Worm (Caenorhabditis elegans): ENCODE results near the gene srh-166.

Gene srh-166

DNA sequence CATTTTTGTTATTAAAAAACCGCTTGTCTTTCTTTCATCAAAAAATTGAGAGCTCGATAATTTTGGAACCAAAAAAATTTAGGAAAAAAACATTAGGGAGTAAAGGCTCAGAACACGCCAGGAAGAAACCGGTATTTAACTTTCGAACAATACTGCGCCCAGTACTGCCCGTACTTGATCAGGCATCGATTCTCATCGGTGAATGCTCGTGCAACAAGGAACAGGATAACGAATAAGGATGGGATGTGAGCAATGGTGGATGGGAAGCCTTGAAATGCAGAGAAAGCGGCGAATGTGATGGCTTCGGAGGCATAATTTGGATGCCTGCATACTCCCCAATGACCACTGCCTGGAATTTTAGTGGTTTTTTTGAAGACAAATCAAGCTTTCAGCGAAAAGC, 44.9 kb downstream of the srh-166 start:
- TF ChIP-seq unc-120 (tag; optimal IDR thresholded peaks at IDR 0.05; ENCODE audit: poor library complexity, severe bottlenecking) (no peak), ceh-83 (GFP tag; optimal IDR thresholded peaks at IDR 0.05) (no peak), nhr-28 (tag; optimal IDR thresholded peaks at IDR 0.05) (no peak), unc-62 (GFP tag; optimal IDR thresholded peaks at IDR 0.05) (no peak), blmp-1 (tag; optimal IDR thresholded peaks at IDR 0.05) (no peak), lsy-2 (tag; optimal IDR thresholded peaks at IDR 0.05) (no peak), drap-1 (GFP tag; optimal IDR thresholded peaks at IDR 0.05) (no peak), sem-2 (GFP tag; optimal IDR thresholded peaks at IDR 0.05) (no peak), ces-1 (GFP tag; optimal IDR thresholded peaks at IDR 0.05) (no peak), bed-3 (GFP tag; optimal IDR thresholded peaks at IDR 0.05) (no peak), snpc-4 (tag; optimal IDR thresholded peaks at IDR 0.05) (no peak), mep-1 (tag; optimal IDR thresholded peaks at IDR 0.05) (no peak), hlh-1 (tag; optimal IDR thresholded peaks at IDR 0.05) (no peak), nhr-76 (tag; optimal IDR thresholded peaks at IDR 0.05) (no peak)

DNA sequence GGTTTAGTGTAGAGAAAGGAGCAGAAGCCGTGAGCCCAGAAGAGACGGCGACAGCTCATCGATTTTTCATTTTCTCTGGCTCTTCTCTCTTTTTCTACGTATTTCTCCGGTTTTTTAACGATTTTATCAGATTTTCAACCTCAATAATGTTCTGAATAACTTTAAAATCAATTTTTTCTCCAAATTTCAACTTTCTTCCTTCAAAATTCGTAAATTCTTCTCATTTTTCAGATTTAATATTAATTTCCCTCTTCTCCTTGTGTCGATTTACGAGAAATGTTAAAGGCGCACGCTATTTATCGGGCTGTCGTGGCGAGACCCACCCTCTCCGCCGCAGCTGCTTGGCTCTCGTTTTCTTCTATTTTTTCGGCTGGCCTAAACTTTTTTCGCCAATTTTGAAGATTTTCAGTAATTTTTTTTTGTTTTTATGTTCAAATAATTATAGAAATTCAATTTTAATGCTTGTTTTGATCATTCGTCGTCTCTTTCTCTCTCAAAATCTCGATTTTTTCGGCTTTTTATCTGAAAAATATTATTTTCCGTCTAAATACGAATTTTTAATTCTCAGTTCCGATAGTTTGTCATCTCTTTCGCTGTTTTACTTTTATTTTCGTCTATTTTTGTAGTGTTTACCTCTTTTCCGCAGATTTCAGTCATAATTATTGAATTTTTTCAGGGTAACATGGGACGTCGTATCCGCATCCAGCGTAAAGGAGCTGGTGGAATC, 46.5 kb downstream of the srh-166 start, which contains the start of the genes calf-1 and rpl-2:
Gene calf-1 (minus strand): TSS at position 77 of the 727 bp plus-strand sequence.
Gene rpl-2 (plus strand): TSS at position 677 of the 727 bp plus-strand sequence.
- TF ChIP-seq unc-62 (GFP tag; optimal IDR thresholded peaks at IDR 0.05) (no peak), hlh-1 (tag; optimal IDR thresholded peaks at IDR 0.05) (peak; percentile 70), unc-39 (tag; optimal IDR thresholded peaks at IDR 0.05) (no peak), bed-3 (GFP tag; optimal IDR thresholded peaks at IDR 0.05) (no peak), nhr-76 (tag; optimal IDR thresholded peaks at IDR 0.05) (no peak), sem-2 (GFP tag; optimal IDR thresholded peaks at IDR 0.05) (no peak), ceh-83 (GFP tag; optimal IDR thresholded peaks at IDR 0.05) (no peak), zip-8 (tag; optimal IDR thresholded peaks at IDR 0.05) (no peak), M03D4.4 (tag; optimal IDR thresholded peaks at IDR 0.05) (no peak), nhr-12 (tag; optimal IDR thresholded peaks at IDR 0.05) (no peak), nhr-28 (tag; optimal IDR thresholded peaks at IDR 0.05) (no peak), snpc-4 (tag; optimal IDR thresholded peaks at IDR 0.05) (no peak), nhr-2 (tag; optimal IDR thresholded peaks at IDR 0.05) (no peak), lin-13 (tag; optimal IDR thresholded peaks at IDR 0.05) (peak; percentile 58), mep-1 (tag; optimal IDR thresholded peaks at IDR 0.05) (peak; percentile 82), flh-1 (GFP tag; optimal IDR thresholded peaks at IDR 0.05) (no peak), ztf-11 (tag; optimal IDR thresholded peaks at IDR 0.05) (no peak), ces-1 (GFP tag; optimal IDR thresholded peaks at IDR 0.05) (peak; percentile 91), nhr-237 (tag; optimal IDR thresholded peaks at IDR 0.05) (peak; percentile 31), elt-1 (tag; optimal IDR thresholded peaks at IDR 0.05; ENCODE audit: borderline replicate concordance, insufficient read depth) (no peak), sptf-1 (tag; optimal IDR thresholded peaks at IDR 0.05) (peak; percentile 16), pha-4 (tag; optimal IDR thresholded peaks at IDR 0.05) (no peak), lsy-2 (tag; optimal IDR thresholded peaks at IDR 0.05) (peak; percentile 71), lin-32 (GFP tag; optimal IDR thresholded peaks at IDR 0.05) (no peak), ham-2 (GFP tag; optimal IDR thresholded peaks at IDR 0.05) (peak; percentile 5), ceh-39 (tag; optimal IDR thresholded peaks at IDR 0.05) (no peak), elt-3 (tag; optimal IDR thresholded peaks at IDR 0.05) (no peak), blmp-1 (tag; optimal IDR thresholded peaks at IDR 0.05) (no peak), mab-5 (tag; optimal IDR thresholded peaks at IDR 0.05) (no peak), drap-1 (GFP tag; optimal IDR thresholded peaks at IDR 0.05) (peak; percentile 19), mls-2 (tag; optimal IDR thresholded peaks at IDR 0.05) (no peak), cnd-1 (tag; optimal IDR thresholded peaks at IDR 0.05) (no peak), ceh-43 (GFP tag; optimal IDR thresholded peaks at IDR 0.05) (no peak), unc-120 (tag; optimal IDR thresholded peaks at IDR 0.05; ENCODE audit: poor library complexity, severe bottlenecking) (no peak), tbx-8 (GFP tag; optimal IDR thresholded peaks at IDR 0.05) (no peak)

DNA sequence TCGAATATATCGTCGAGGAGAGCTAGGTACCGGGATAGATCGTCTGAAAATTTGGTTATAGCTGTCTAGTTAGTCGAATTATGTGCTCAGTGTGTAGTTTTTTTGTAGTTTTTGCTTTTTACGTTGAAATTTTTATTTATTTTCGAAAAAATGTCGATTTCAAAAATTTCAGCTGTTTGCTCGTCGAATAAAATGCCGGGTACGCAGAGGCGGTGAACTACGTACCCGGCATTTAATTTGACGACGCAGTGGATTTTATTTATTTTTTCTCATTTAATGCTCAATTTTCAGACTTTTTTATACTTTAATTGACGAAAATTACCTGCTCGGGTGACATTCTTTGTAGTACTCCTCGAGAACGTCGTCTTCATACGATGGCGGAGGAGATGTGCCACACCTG, 48.7 kb downstream of the srh-166 start:
- no peak for TF ChIP-seq mls-2 (tag; optimal IDR thresholded peaks at IDR 0.05)
- TF ChIP-seq nhr-28 (tag; optimal IDR thresholded peaks at IDR 0.05), result no peak
- no peak for TF ChIP-seq tbx-8 (GFP tag; optimal IDR thresholded peaks at IDR 0.05)
- TF ChIP-seq mep-1 (tag; optimal IDR thresholded peaks at IDR 0.05), result no peak
- TF ChIP-seq M03D4.4 (tag; optimal IDR thresholded peaks at IDR 0.05), result no peak
- TF ChIP-seq cnd-1 (tag; optimal IDR thresholded peaks at IDR 0.05), result no peak
- no peak for TF ChIP-seq snpc-4 (tag; optimal IDR thresholded peaks at IDR 0.05)
- no peak for TF ChIP-seq unc-39 (tag; optimal IDR thresholded peaks at IDR 0.05)
- no peak for TF ChIP-seq mab-5 (tag; optimal IDR thresholded peaks at IDR 0.05)
- no peak for TF ChIP-seq lin-32 (GFP tag; optimal IDR thresholded peaks at IDR 0.05)
- no peak for TF ChIP-seq unc-62 (GFP tag; optimal IDR thresholded peaks at IDR 0.05)
- no peak for TF ChIP-seq elt-1 (tag; optimal IDR thresholded peaks at IDR 0.05; ENCODE audit: borderline replicate concordance, insufficient read depth)

Data from whole organism, mixed stage, embryonic.